Worm (Caenorhabditis elegans): ENCODE data around the gene T07F8.4.

Gene T07F8.4

DNA sequence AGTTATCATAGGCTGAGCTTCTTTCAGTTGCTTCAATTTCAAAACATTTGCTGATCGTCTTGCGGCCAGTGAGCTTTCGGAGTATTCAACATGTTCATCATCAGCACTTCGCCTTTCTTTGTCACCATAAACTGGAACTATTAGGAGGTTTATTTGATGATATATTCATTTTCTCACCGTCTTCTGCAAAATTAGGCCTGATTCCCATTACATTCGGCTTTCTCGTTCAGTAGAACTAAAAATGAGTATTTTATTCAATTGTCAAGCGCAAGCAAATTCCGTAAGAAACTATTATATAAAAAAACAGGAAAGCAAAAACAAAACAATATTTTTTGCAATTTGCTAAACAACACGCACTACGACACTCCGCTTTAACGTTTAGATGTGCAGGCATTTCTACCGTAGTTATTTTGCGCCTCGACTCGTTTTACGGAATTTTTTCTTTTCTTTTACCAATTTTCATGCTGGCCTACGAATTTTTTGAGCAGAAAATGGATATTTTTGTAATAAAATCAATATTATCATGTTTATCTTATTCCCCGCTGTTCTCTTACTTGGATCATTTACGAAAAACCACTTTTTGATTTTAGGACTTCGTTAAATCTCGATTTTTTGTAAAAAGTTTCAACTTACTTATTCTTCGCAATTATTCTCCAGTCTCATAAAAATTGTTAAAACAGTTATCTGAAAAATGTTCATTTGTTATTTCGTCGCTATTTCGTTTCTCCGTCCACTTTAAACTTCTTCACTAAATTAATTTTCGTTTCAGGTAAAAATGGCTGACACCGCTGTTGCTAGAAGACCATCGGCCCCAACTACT is 26.8 kb downstream of the T07F8.4 start, which contains the start of the genes farl-11 and rpl-33 (continued):
- TF ChIP-seq F37D6.2 (tag; optimal IDR thresholded peaks at IDR 0.05) (peak; percentile 40), hmg-1.1 (GFP tag; IDR thresholded peaks at IDR 0.05) (no peak)

DNA sequence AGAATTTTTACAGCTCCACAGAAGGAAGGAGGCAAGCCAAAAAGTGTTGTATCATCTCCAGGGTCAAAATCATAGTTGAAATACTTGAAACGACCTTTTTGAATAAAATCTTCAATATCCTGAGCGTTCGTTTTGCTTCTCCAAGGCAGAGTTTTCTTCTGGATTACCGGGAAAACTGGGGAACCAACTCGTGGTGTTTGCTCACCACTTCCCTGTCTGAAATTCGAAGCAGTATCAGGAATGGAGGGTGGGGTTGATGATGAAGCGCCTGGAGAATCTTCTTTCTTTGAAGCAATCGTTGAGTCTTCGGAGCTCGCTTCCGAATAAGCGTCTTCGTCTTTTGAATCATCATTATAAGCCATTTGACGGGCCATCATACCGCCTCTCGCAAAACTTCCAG is 28.7 kb downstream of the T07F8.4 start:
- no peak for TF ChIP-seq rbr-2 (tag; optimal IDR thresholded peaks at IDR 0.05)
- peak in 1 of 2 experiments; percentile 93 for TF ChIP-seq unc-62 (GFP tag; optimal IDR thresholded peaks at IDR 0.05 in 1 of 2)
- TF ChIP-seq unc-62 (tag; optimal IDR thresholded peaks at IDR 0.05), result no peak

DNA sequence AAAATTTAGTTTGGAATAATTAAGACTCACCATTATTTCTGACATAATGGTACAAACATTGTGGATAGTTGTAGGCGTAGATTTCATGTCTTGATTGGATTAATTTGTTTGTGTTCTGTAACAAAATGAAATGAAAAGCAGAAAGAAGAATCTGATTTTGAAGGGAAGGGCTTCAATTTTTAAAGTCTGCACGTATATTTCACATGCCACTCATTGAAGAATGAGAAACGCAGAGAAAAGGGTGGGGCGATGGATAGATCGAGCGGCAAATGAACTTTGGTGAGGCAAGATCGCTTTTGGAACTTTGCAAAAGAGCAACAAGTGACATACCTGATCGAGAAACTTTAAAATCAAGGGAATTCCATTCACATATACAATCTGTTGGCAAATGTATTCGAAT is 29.5 kb downstream of the T07F8.4 start:
- peak; percentile 41 for TF ChIP-seq dmd-6 (GFP tag; IDR thresholded peaks at IDR 0.05)
- TF ChIP-seq hmg-1.1 (GFP tag; IDR thresholded peaks at IDR 0.05), result peak; percentile 14; the same call in 1 of the 2 replicates
- TF ChIP-seq ces-1 (GFP tag; optimal IDR thresholded peaks at IDR 0.05), result no peak
- TF ChIP-seq madf-9 (GFP tag; conservative IDR thresholded peaks at IDR 0.05), result no peak
- TF ChIP-seq set-16 (GFP tag; IDR thresholded peaks at IDR 0.05), result no peak
- TF ChIP-seq lin-13 (GFP tag; optimal IDR thresholded peaks at IDR 0.05), result no peak
- TF ChIP-seq hif-1 (tag; optimal IDR thresholded peaks at IDR 0.05), result peak in 1 of 2 experiments; percentile 99
- TF ChIP-seq nhr-28 (tag; optimal IDR thresholded peaks at IDR 0.05), result peak; percentile 25
- TF ChIP-seq T20F7.1 (GFP tag; optimal IDR thresholded peaks at IDR 0.05), result no peak
- no peak for TF ChIP-seq Y48G9A.11 (GFP tag; IDR thresholded peaks at IDR 0.05)
- TF ChIP-seq egl-43 (GFP tag; IDR thresholded peaks at IDR 0.05), result no peak
- TF ChIP-seq mdt-29 (GFP tag; IDR thresholded peaks at IDR 0.05), result no peak
- TF ChIP-seq dpl-1 (GFP tag; optimal IDR thresholded peaks at IDR 0.05), result no peak
- TF ChIP-seq nhr-77 (tag; optimal IDR thresholded peaks at IDR 0.05), result no peak
- TF ChIP-seq zfp-3 (GFP tag; conservative IDR thresholded peaks at IDR 0.05), result no peak
- TF ChIP-seq aha-1 (tag), result no peak
- TF ChIP-seq zip-11 (GFP tag; IDR thresholded peaks at IDR 0.05), result no peak
- no peak for TF ChIP-seq snpc-1.2 (GFP tag; IDR thresholded peaks at IDR 0.05)
- no peak for TF ChIP-seq gei-8 (GFP tag; optimal IDR thresholded peaks at IDR 0.05)
- no peak for TF ChIP-seq F49E8.2 (tag; optimal IDR thresholded peaks at IDR 0.05; ENCODE audit: borderline replicate concordance)
- TF ChIP-seq F44E2.7 (GFP tag; IDR thresholded peaks at IDR 0.05), result no peak
- TF ChIP-seq lim-7 (GFP tag; IDR thresholded peaks at IDR 0.05), result no peak
- TF ChIP-seq lin-38 (GFP tag; IDR thresholded peaks at IDR 0.05), result no peak; the same call in 1 of the 2 replicates
- TF ChIP-seq ZK337.2 (GFP tag; IDR thresholded peaks at IDR 0.05), result no peak
- no peak for TF ChIP-seq lin-15B (tag; optimal IDR thresholded peaks at IDR 0.05)
- TF ChIP-seq unc-130 (GFP tag; optimal IDR thresholded peaks at IDR 0.05), result no peak
- no peak for TF ChIP-seq daf-12 (tag; optimal IDR thresholded peaks at IDR 0.05)
- no peak for TF ChIP-seq dve-1 (tag; optimal IDR thresholded peaks at IDR 0.05; ENCODE audit: insufficient read depth)
- TF ChIP-seq spr-3 (GFP tag; optimal IDR thresholded peaks at IDR 0.05), result no peak
- no peak for TF ChIP-seq Y105C5A.15 (GFP tag; IDR thresholded peaks at IDR 0.05)
- no peak for TF ChIP-seq lin-1 (GFP tag; IDR thresholded peaks at IDR 0.05)
- no peak for TF ChIP-seq rbr-2 (tag; optimal IDR thresholded peaks at IDR 0.05)
- no peak for TF ChIP-seq zfp-2 (tag; optimal IDR thresholded peaks at IDR 0.05)
- no peak for TF ChIP-seq nhr-237 (tag; optimal IDR thresholded peaks at IDR 0.05)
- TF ChIP-seq nhr-111 (GFP tag; optimal IDR thresholded peaks at IDR 0.05), result no peak
- peak; percentile 16 for TF ChIP-seq hlh-11 (tag; optimal IDR thresholded peaks at IDR 0.05)
- no peak for TF ChIP-seq daf-8 (GFP tag; IDR thresholded peaks at IDR 0.05)
- no peak for TF ChIP-seq R02D3.7 (tag; optimal IDR thresholded peaks at IDR 0.05)
- no peak for TF ChIP-seq Y75B8A.6 (GFP tag; IDR thresholded peaks at IDR 0.05)
- peak in 1 of 2 experiments; percentile 47 for TF ChIP-seq lsy-2 (tag; optimal IDR thresholded peaks at IDR 0.05)
- no peak for TF ChIP-seq ZK546.5 (tag; optimal IDR thresholded peaks at IDR 0.05)
- TF ChIP-seq nhr-76 (tag; optimal IDR thresholded peaks at IDR 0.05), result no peak
- no peak for TF ChIP-seq aly-2 (tag; optimal IDR thresholded peaks at IDR 0.05)
- TF ChIP-seq nhr-42 (GFP tag; IDR thresholded peaks at IDR 0.05), result no peak
